Worm (Caenorhabditis elegans) whole organism, midembryonic: ENCODE results near the gene fbxb-52.

Experiments
- flt-1 ChIP-seq: fragments of 200-800 bp; sonication (Bioruptor generic); IDR thresholded peaks from 2 replicates; pipeline ENCODE4 v1.3.6; 2022; ENCODE audit warnings: missing genetic modification characterization, missing compliant biosample characterization
- klf-2 ChIP-seq: fragments of 200-800 bp; sonication (Bioruptor generic); conservative IDR thresholded peaks from 2 replicates; pipeline ENCODE4 v1.3.6; 2022; ENCODE audit warnings: missing genetic modification reagents, missing genetic modification characterization, missing compliant biosample characterization
- med-1 ChIP-seq: sonication (generic microtip); optimal IDR thresholded peaks from 2 replicates; lab custom pipeline; 2017; ENCODE audit warnings: missing genetic modification characterization, mild to moderate bottlenecking, missing compliant biosample characterization, antibody characterized with exemption, missing genetic modification reagents; ENCODE audit not compliant: insufficient read depth

DNA sequence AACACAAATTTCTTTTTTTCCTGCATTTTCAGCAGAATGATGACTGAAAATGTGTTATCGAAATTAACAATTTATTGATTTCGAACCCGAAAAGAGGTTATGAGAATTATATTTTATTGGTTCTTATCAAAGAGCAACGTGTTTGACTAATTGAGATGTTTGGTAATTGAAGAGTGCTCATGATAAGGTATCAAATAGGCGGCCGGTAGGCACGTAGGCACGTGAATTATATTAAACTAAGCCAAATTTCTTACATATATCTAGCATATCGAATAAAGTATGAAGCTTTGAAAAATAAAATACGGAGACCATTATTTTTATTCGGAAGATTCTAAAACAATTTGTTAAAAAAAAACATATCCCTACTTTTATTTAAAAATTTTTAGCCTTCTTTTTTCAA lies 33.0 kb downstream of the fbxb-52 start, which contains the start of gene math-45:
- TF ChIP-seq flt-1 (GFP tag; lab: Robert Waterston, UW) (no peak), klf-2 (no peak), med-1 (GFP tag; lab: Kevin White, UChicago) (no peak)
